Worm (Caenorhabditis elegans) whole organism, midembryonic: ENCODE data around the gene F53F1.4.

Experiments used
- T22C8.4 ChIP-seq: fragments of 200-800 bp; sonication (Bioruptor generic); IDR thresholded peaks from 2 replicates; pipeline ENCODE4 v1.3.6; 2022; ENCODE audit warnings: missing genetic modification characterization, missing compliant biosample characterization
- cog-1 ChIP-seq: sonication (generic microtip); optimal IDR thresholded peaks from 2 replicates; lab custom pipeline; 2016; ENCODE audit warnings: missing genetic modification characterization, missing compliant biosample characterization
- flt-1 ChIP-seq: fragments of 200-800 bp; sonication (Bioruptor generic); IDR thresholded peaks from 2 replicates; pipeline ENCODE4 v1.3.6; 2022; ENCODE audit warnings: missing genetic modification characterization, missing compliant biosample characterization
- klf-2 ChIP-seq: fragments of 200-800 bp; sonication (Bioruptor generic); conservative IDR thresholded peaks from 2 replicates; pipeline ENCODE4 v1.3.6; 2022; ENCODE audit warnings: missing genetic modification reagents, missing genetic modification characterization, missing compliant biosample characterization
- med-1 ChIP-seq: sonication (generic microtip); optimal IDR thresholded peaks from 2 replicates; lab custom pipeline; 2017; ENCODE audit warnings: missing genetic modification characterization, mild to moderate bottlenecking, missing compliant biosample characterization, antibody characterized with exemption, missing genetic modification reagents; ENCODE audit not compliant: insufficient read depth
- ref-1 ChIP-seq: fragments of 200-800 bp; sonication (Bioruptor generic); conservative IDR thresholded peaks from 2 replicates; pipeline ENCODE4 v1.3.6; 2022; ENCODE audit warnings: missing genetic modification reagents, missing genetic modification characterization, missing compliant biosample characterization
- tab-1 ChIP-seq: fragments of 200-800 bp; sonication (Bioruptor generic); IDR thresholded peaks from 2 replicates; pipeline ENCODE4 v1.3.6; 2022; ENCODE audit warnings: missing genetic modification characterization, missing compliant biosample characterization
- ztf-23 ChIP-seq: fragments of 200-800 bp; sonication (Bioruptor generic); IDR thresholded peaks from 2 replicates; pipeline ENCODE4 v1.3.6; 2022; ENCODE audit warnings: missing genetic modification reagents, missing genetic modification characterization, missing compliant biosample characterization
- ztf-29 ChIP-seq: fragments of 200-800 bp; sonication (Bioruptor generic); IDR thresholded peaks from 2 replicates; pipeline ENCODE4 v1.3.6; 2022; ENCODE audit warnings: missing genetic modification reagents, missing genetic modification characterization, missing compliant biosample characterization

F53F1.4 gene

ce11 chrV:13421697-13422096 lies 10.8 kb downstream of the F53F1.4 start:
- TF ChIP-seq tab-1 (GFP tag; lab: Robert Waterston, UW) (no peak), flt-1 (GFP tag; lab: Robert Waterston, UW) (no peak)

ce11 chrV:13423045-13423444 lies 12.2 kb downstream of the F53F1.4 start, which contains the start of gene srv-9:
Gene srv-9 (minus strand): TSS chrV:13423145.
- no peak for TF ChIP-seq tab-1 (GFP tag; lab: Robert Waterston, UW)
- no peak for TF ChIP-seq ref-1 (GFP tag; lab: Robert Waterston, UW)
- TF ChIP-seq med-1: no peak
- no peak for TF ChIP-seq cog-1
- TF ChIP-seq T22C8.4 (GFP tag; lab: Robert Waterston, UW): no peak
- no peak for TF ChIP-seq ztf-23
- no peak for TF ChIP-seq klf-2 (GFP tag; lab: Robert Waterston, UW)
- TF ChIP-seq ztf-29 (GFP tag; lab: Robert Waterston, UW): no peak
- TF ChIP-seq flt-1 (GFP tag; lab: Robert Waterston, UW): no peak

- TF ChIP-seq tab-1 (GFP tag; lab: Robert Waterston, UW) (no peak), T22C8.4 (GFP tag; lab: Robert Waterston, UW) (no peak), ztf-23 (no peak), med-1 (no peak), klf-2 (GFP tag; lab: Robert Waterston, UW) (no peak), flt-1 (GFP tag; lab: Robert Waterston, UW) (no peak), ztf-29 (GFP tag; lab: Robert Waterston, UW) (no peak)
Measured at ce11 chrV:13423608-13424007, 12.7 kb downstream of the F53F1.4 start, which contains the start of gene srv-10. Gene srv-10 (plus strand): TSS chrV:13423908.

ce11 chrV:13426764-13427163 lies 15.9 kb downstream of the F53F1.4 start, which contains the start of gene srd-18:
Gene srd-18 (minus strand): TSS chrV:13426864.
- TF ChIP-seq flt-1 (GFP tag; lab: Robert Waterston, UW) (no peak), tab-1 (GFP tag; lab: Robert Waterston, UW) (no peak), med-1 (no peak), cog-1 (no peak), ztf-23 (no peak), ref-1 (GFP tag; lab: Robert Waterston, UW) (no peak), T22C8.4 (GFP tag; lab: Robert Waterston, UW) (no peak), klf-2 (GFP tag; lab: Robert Waterston, UW) (no peak), ztf-29 (GFP tag; lab: Robert Waterston, UW) (no peak)

- no peak for TF ChIP-seq cog-1
- TF ChIP-seq ztf-23: no peak
Measured at ce11 chrV:13427378-13427777, 16.5 kb downstream of the F53F1.4 start.

ce11 chrV:13428660-13429059 lies 17.8 kb downstream of the F53F1.4 start, which contains the start of gene srd-19:
Gene srd-19 (minus strand): TSS chrV:13428760.
- TF ChIP-seq T22C8.4 (GFP tag; lab: Robert Waterston, UW) (no peak), ztf-29 (GFP tag; lab: Robert Waterston, UW) (no peak), flt-1 (GFP tag; lab: Robert Waterston, UW) (no peak), tab-1 (GFP tag; lab: Robert Waterston, UW) (no peak), med-1 (no peak), ref-1 (GFP tag; lab: Robert Waterston, UW) (no peak), ztf-23 (no peak), klf-2 (GFP tag; lab: Robert Waterston, UW) (no peak), cog-1 (no peak)

- TF ChIP-seq tab-1 (GFP tag; lab: Robert Waterston, UW): no peak
- no peak for TF ChIP-seq ztf-23
- no peak for TF ChIP-seq T22C8.4 (GFP tag; lab: Robert Waterston, UW)
- no peak for TF ChIP-seq ztf-29 (GFP tag; lab: Robert Waterston, UW)
- no peak for TF ChIP-seq med-1
- no peak for TF ChIP-seq ref-1 (GFP tag; lab: Robert Waterston, UW)
- TF ChIP-seq klf-2 (GFP tag; lab: Robert Waterston, UW): no peak
- TF ChIP-seq flt-1 (GFP tag; lab: Robert Waterston, UW): no peak
- no peak for TF ChIP-seq cog-1
Measured at ce11 chrV:13432364-13432763, 21.5 kb downstream of the F53F1.4 start, which contains the start of gene srd-17. Gene srd-17 (minus strand): TSS chrV:13432714.

ce11 chrV:13437473-13438074 lies 26.7 kb downstream of the F53F1.4 start, which contains the start of gene mes-4:
Gene mes-4 (minus strand): TSS chrV:13437545.
- TF ChIP-seq cog-1 (no peak), T22C8.4 (GFP tag; lab: Robert Waterston, UW) (no peak), ztf-23 (no peak), tab-1 (GFP tag; lab: Robert Waterston, UW) (no peak)

ce11 chrV:13441661-13442060 lies 30.8 kb downstream of the F53F1.4 start, which contains the start of gene col-162:
Gene col-162 (plus strand): TSS chrV:13441961.
- TF ChIP-seq ztf-29 (GFP tag; lab: Robert Waterston, UW) (no peak), ref-1 (GFP tag; lab: Robert Waterston, UW) (no peak), tab-1 (GFP tag; lab: Robert Waterston, UW) (no peak), flt-1 (GFP tag; lab: Robert Waterston, UW) (no peak), T22C8.4 (GFP tag; lab: Robert Waterston, UW) (no peak), cog-1 (no peak), ztf-23 (no peak)

ce11 chrV:13442819-13443218 lies 31.9 kb downstream of the F53F1.4 start:
- TF ChIP-seq flt-1 (GFP tag; lab: Robert Waterston, UW) (no peak), tab-1 (GFP tag; lab: Robert Waterston, UW) (no peak), T22C8.4 (GFP tag; lab: Robert Waterston, UW) (no peak), ref-1 (GFP tag; lab: Robert Waterston, UW) (no peak), med-1 (no peak), klf-2 (GFP tag; lab: Robert Waterston, UW) (no peak), ztf-23 (no peak), cog-1 (no peak), ztf-29 (GFP tag; lab: Robert Waterston, UW) (no peak)
